Fruit fly (Drosophila melanogaster): ENCODE results near the gene bchs.

The bchs gene

dm6 chr2L:5943229-5944078 lies 36.5 kb downstream of the bchs start, which contains the start of the genes Sfp26Ad and Gpdh1 (continued):
- TF ChIP-seq sima (GFP tag; optimal IDR thresholded peaks at IDR 0.05) (peak; percentile 15), cwo (GFP tag; optimal IDR thresholded peaks at IDR 0.05) (peak; percentile 68), Meics (GFP tag; optimal IDR thresholded peaks at IDR 0.05) (peak; percentile 74), gsb-n (tag; optimal IDR thresholded peaks at IDR 0.05) (peak; percentile 61), kay (GFP tag; optimal IDR thresholded peaks at IDR 0.05) (peak; percentile 76), CG15696 (tag; optimal IDR thresholded peaks at IDR 0.05) (peak; percentile 46), CG17385 (GFP tag; optimal IDR thresholded peaks at IDR 0.05) (peak; percentile 87), Ada2b (GFP tag; IDR thresholded peaks at IDR 0.05) (peak; percentile 54; the same call in 1 of the 2 replicates), Dip2 (GFP tag; IDR thresholded peaks at IDR 0.05) (no peak), CG1647 (GFP tag; optimal IDR thresholded peaks at IDR 0.05) (peak; percentile 83), CG12299 (tag; optimal IDR thresholded peaks at IDR 0.05) (peak; percentile 64), E2f2 (GFP tag; IDR thresholded peaks at IDR 0.05) (peak; percentile 100), onecut (GFP tag; IDR thresholded peaks at IDR 0.05) (peak; percentile 45), sug (tag; optimal IDR thresholded peaks at IDR 0.05) (peak; percentile 56), CG18476 (GFP tag; optimal IDR thresholded peaks at IDR 0.05) (peak; percentile 41), pzg (GFP tag; optimal IDR thresholded peaks at IDR 0.05) (peak; percentile 96), bcd (GFP tag; optimal IDR thresholded peaks at IDR 0.05) (peak; percentile 73), CG18599 (GFP tag; optimal IDR thresholded peaks at IDR 0.05) (peak; percentile 88), gfzf (GFP tag; optimal IDR thresholded peaks at IDR 0.05) (peak; percentile 31), CG13624 (GFP tag; optimal IDR thresholded peaks at IDR 0.05) (peak; percentile 93), jumu (GFP tag; optimal IDR thresholded peaks at IDR 0.05) (peak; percentile 87), Hr51 (GFP tag; optimal IDR thresholded peaks at IDR 0.05) (peak; percentile 64 to 88), BtbVII (GFP tag; optimal IDR thresholded peaks at IDR 0.05) (peak; percentile 61), Opbp (GFP tag; IDR thresholded peaks at IDR 0.05; ENCODE audit: partially characterized antibody) (peak; percentile 54; the same call in 2 of the 3 replicates), tin (GFP tag; optimal IDR thresholded peaks at IDR 0.05) (peak; percentile 86), CG6683 (GFP tag; optimal IDR thresholded peaks at IDR 0.05) (peak; percentile 30), Eip74EF (GFP tag; optimal IDR thresholded peaks at IDR 0.05) (peak in 1 of 2 experiments; percentile 38), klu (GFP tag; IDR thresholded peaks at IDR 0.05) (peak; percentile 46; the same call in 1 of the 2 replicates), CG3065 (GFP tag; optimal IDR thresholded peaks at IDR 0.05) (peak; percentile 15), Xbp1 (GFP tag; optimal IDR thresholded peaks at IDR 0.05) (peak; percentile 86), CG12942 (GFP tag; optimal IDR thresholded peaks at IDR 0.05) (peak; percentile 71), Stat92E (GFP tag; optimal IDR thresholded peaks at IDR 0.05) (no peak), phol (tag; optimal IDR thresholded peaks at IDR 0.05) (peak; percentile 50), CG34224 (GFP tag; IDR thresholded peaks at IDR 0.05; ENCODE audit: partially characterized antibody) (peak; percentile 22; the same call in 1 of the 3 replicates), hb (GFP tag; IDR thresholded peaks at IDR 0.05; ENCODE audit: partially characterized antibody) (no peak), oc (tag; optimal IDR thresholded peaks at IDR 0.05) (peak; percentile 46), CG2129 (GFP tag; IDR thresholded peaks at IDR 0.05; ENCODE audit: partially characterized antibody) (no peak), vnd (GFP tag; IDR thresholded peaks at IDR 0.05; ENCODE audit: partially characterized antibody) (no peak), Ets65A (GFP tag) (peak; percentile 98), rib (GFP tag; IDR thresholded peaks at IDR 0.05) (no peak; the same call in none of the 2 replicates), fd3F (GFP tag; optimal IDR thresholded peaks at IDR 0.05) (peak; percentile 74), CG7839 (tag; optimal IDR thresholded peaks at IDR 0.05) (peak; percentile 66), CG17802 (tag; optimal IDR thresholded peaks at IDR 0.05) (peak; percentile 17), CG17612 (GFP tag; IDR thresholded peaks at IDR 0.05) (no peak), ase (GFP tag; IDR thresholded peaks at IDR 0.05) (peak; percentile 43; the same call in 1 of the 3 replicates), CG8290 (GFP tag; optimal IDR thresholded peaks at IDR 0.05) (peak; percentile 68), CG8290 (tag; optimal IDR thresholded peaks at IDR 0.05) (peak in 1 of 2 experiments; percentile 92)
